Worm (Caenorhabditis elegans) whole organism, midembryonic: ENCODE measurements around the gene C45H4.14.

ENCODE experiments used
- T22C8.4 ChIP-seq: fragments of 200-800 bp; sonication (Bioruptor generic); IDR thresholded peaks from 2 replicates; pipeline ENCODE4 v1.3.6; 2022; ENCODE audit warnings: missing genetic modification characterization, missing compliant biosample characterization
- flt-1 ChIP-seq: fragments of 200-800 bp; sonication (Bioruptor generic); IDR thresholded peaks from 2 replicates; pipeline ENCODE4 v1.3.6; 2022; ENCODE audit warnings: missing genetic modification characterization, missing compliant biosample characterization
- ztf-23 ChIP-seq: fragments of 200-800 bp; sonication (Bioruptor generic); IDR thresholded peaks from 2 replicates; pipeline ENCODE4 v1.3.6; 2022; ENCODE audit warnings: missing genetic modification reagents, missing genetic modification characterization, missing compliant biosample characterization

- TF ChIP-seq T22C8.4 (GFP tag; lab: Robert Waterston, UW) = no peak
- no peak for TF ChIP-seq ztf-23
- no peak for TF ChIP-seq flt-1 (GFP tag; lab: Robert Waterston, UW)
Measured at ce11 chrV:2156830-2157229, 2.4 kb downstream of the C45H4.14 start, which contains the start of gene srbc-22.
